Fruit fly (Drosophila melanogaster) whole organism, wandering third instar larva: ENCODE results near the gene CG6654.

Experiments
- Abd-B ChIP-seq: fragments of >200 bp; optimal IDR thresholded peaks from 2 replicates; lab custom pipeline; 2017; ENCODE audit warnings: missing biosample characterization, missing genetic modification characterization
- CG32264 ChIP-seq: fragments of 200-800 bp; sonication (Bioruptor generic); optimal IDR thresholded peaks from 2 replicates; lab custom pipeline; 2016; ENCODE audit warnings: missing biosample characterization, missing genetic modification characterization
- CG9705 ChIP-seq: fragments of 200-800 bp; sonication (Bioruptor generic); optimal IDR thresholded peaks from 2 replicates; lab custom pipeline; 2018; ENCODE audit warnings: missing biosample characterization, mild to moderate bottlenecking, missing genetic modification characterization
- CrebA ChIP-seq: fragments of 200-800 bp; sonication (Bioruptor generic); optimal IDR thresholded peaks from 2 replicates; lab custom pipeline; 2016; ENCODE audit warnings: missing biosample characterization, mild to moderate bottlenecking, missing genetic modification characterization, borderline replicate concordance
- Dif ChIP-seq: fragments of 200-275, 200-300 bp; sonication (Bioruptor generic); optimal IDR thresholded peaks from 2 replicates; lab custom pipeline; 2018; ENCODE audit warnings: missing biosample characterization, missing genetic modification characterization; ENCODE audit not compliant: partially characterized antibody
- GATAd ChIP-seq: sonication (Bioruptor generic); optimal IDR thresholded peaks from 2 replicates; lab custom pipeline; 2016; ENCODE audit warnings: missing biosample characterization, missing genetic modification characterization
- HLH106 ChIP-seq: fragments of 200-800 bp; optimal IDR thresholded peaks from 3 replicates; lab custom pipeline; 2019; ENCODE audit warnings: missing biosample characterization, mild to moderate bottlenecking, missing genetic modification characterization, moderate library complexity
- Hnf4 ChIP-seq: fragments of 200-800 bp; sonication (Bioruptor generic); optimal IDR thresholded peaks from 2 replicates; lab custom pipeline; 2016; ENCODE audit warnings: missing biosample characterization, mild to moderate bottlenecking, missing genetic modification characterization
- Hr78 ChIP-seq: fragments of >200 bp; optimal IDR thresholded peaks from 2 replicates; lab custom pipeline; 2017; ENCODE audit warnings: missing biosample characterization, missing genetic modification characterization
- Hr83 ChIP-seq: fragments of 200-300 bp; sonication (Bioruptor generic); optimal IDR thresholded peaks from 2 replicates; lab custom pipeline; 2016; ENCODE audit warnings: missing biosample characterization, mild to moderate bottlenecking, missing genetic modification characterization, moderate library complexity; ENCODE audit not compliant: poor library complexity, severe bottlenecking
- Jra ChIP-seq: sonication (Bioruptor generic); optimal IDR thresholded peaks from 2 replicates; lab custom pipeline; 2016; ENCODE audit warnings: missing biosample characterization, missing genetic modification characterization
- Mio ChIP-seq: sonication (Bioruptor generic); optimal IDR thresholded peaks from 2 replicates; lab custom pipeline; 2016; ENCODE audit warnings: missing biosample characterization, missing genetic modification characterization
- Myc ChIP-seq: fragments of >200 bp; optimal IDR thresholded peaks from 2 replicates; lab custom pipeline; 2017
- N ChIP-seq: fragments of >200 bp; optimal IDR thresholded peaks from 2 replicates; lab custom pipeline; 2018; ENCODE audit warnings: missing biosample characterization, missing external identifiers, missing genetic modification characterization
- OdsH ChIP-seq: fragments of 200-800 bp; sonication (Bioruptor generic); optimal IDR thresholded peaks from 2 replicates; lab custom pipeline; 2016; ENCODE audit warnings: missing biosample characterization, mild to moderate bottlenecking, missing genetic modification characterization
- Rel ChIP-seq, 2 experiments: fragments of 200-800 bp; sonication (Bioruptor generic) in 1 of 2; optimal IDR thresholded peaks; 2 replicates in 1 of 2; 3 replicates in 1 of 2; lab custom pipeline; 2016 to 2019; ENCODE audit warnings: mild to moderate bottlenecking in 2 of 2, missing biosample characterization in 2 of 2, missing genetic modification characterization in 2 of 2, moderate library complexity in 1 of 2
- Sp1 ChIP-seq: fragments of 200-800 bp; sonication (Bioruptor generic); optimal IDR thresholded peaks from 3 replicates; lab custom pipeline; 2019; ENCODE audit warnings: missing biosample characterization, mild to moderate bottlenecking, missing genetic modification characterization, moderate library complexity
- Vsx2 ChIP-seq: fragments of 200-300, 225-300 bp; sonication (Bioruptor generic); optimal IDR thresholded peaks from 2 replicates; lab custom pipeline; 2018; ENCODE audit warnings: missing biosample characterization, missing genetic modification characterization; ENCODE audit not compliant: partially characterized antibody
- brk ChIP-seq: fragments of 200-800 bp; sonication (Bioruptor generic); optimal IDR thresholded peaks from 2 replicates; lab custom pipeline; 2016; ENCODE audit warnings: missing biosample characterization, mild to moderate bottlenecking, missing genetic modification characterization
- dl ChIP-seq, 2 experiments: fragments of 175-275, 200-275 bp in 1 of 2; fragments of 200-275 bp in 1 of 2; sonication (Bioruptor generic); optimal IDR thresholded peaks; lab custom pipeline; 2018; ENCODE audit warnings: mild to moderate bottlenecking in 2 of 2, missing biosample characterization in 2 of 2, missing genetic modification characterization in 2 of 2, moderate library complexity in 2 of 2; ENCODE audit not compliant: partially characterized antibody in 2 of 2, insufficient read depth in 1 of 2
- dsf ChIP-seq: sonication (Bioruptor generic); optimal IDR thresholded peaks from 2 replicates; lab custom pipeline; 2016; ENCODE audit warnings: missing biosample characterization, missing genetic modification characterization, borderline replicate concordance
- ey ChIP-seq: fragments of 200-800 bp; sonication (Bioruptor generic); optimal IDR thresholded peaks from 2 replicates; lab custom pipeline; 2016; ENCODE audit warnings: missing biosample characterization, missing genetic modification characterization
- foxo ChIP-seq, 2 experiments: fragments of 200-800 bp; sonication (Bioruptor generic); optimal IDR thresholded peaks; 2 replicates in 1 of 2; 3 replicates in 1 of 2; lab custom pipeline; 2016 to 2017; ENCODE audit warnings: missing biosample characterization in 2 of 2, missing genetic modification characterization in 2 of 2
- fru ChIP-seq: fragments of 200-800 bp; sonication (Bioruptor generic); optimal IDR thresholded peaks from 3 replicates; lab custom pipeline; 2016; ENCODE audit warnings: missing biosample characterization, mild to moderate bottlenecking, missing genetic modification characterization
- h ChIP-seq: fragments of 200-800 bp; sonication (Bioruptor generic); optimal IDR thresholded peaks from 3 replicates; lab custom pipeline; 2016; ENCODE audit warnings: missing biosample characterization, mild to moderate bottlenecking, missing genetic modification characterization
- jim ChIP-seq: fragments of 175-275, 200-325 bp; sonication (Bioruptor generic); optimal IDR thresholded peaks from 2 replicates; lab custom pipeline; 2016; ENCODE audit warnings: missing biosample characterization, mild to moderate bottlenecking, missing genetic modification characterization
- lola ChIP-seq: fragments of >200 bp; optimal IDR thresholded peaks from 2 replicates; lab custom pipeline; 2017; ENCODE audit warnings: missing biosample characterization, missing genetic modification characterization
- pan ChIP-seq: fragments of >200 bp; optimal IDR thresholded peaks from 2 replicates; lab custom pipeline; 2017
- psq ChIP-seq: fragments of 200-800 bp; sonication (Bioruptor generic); optimal IDR thresholded peaks from 3 replicates; lab custom pipeline; 2017; ENCODE audit warnings: missing biosample characterization, mild to moderate bottlenecking, missing genetic modification characterization, moderate library complexity
- rgr ChIP-seq: fragments of 200-800 bp; sonication (Bioruptor generic); optimal IDR thresholded peaks from 3 replicates; lab custom pipeline; 2016; ENCODE audit warnings: missing biosample characterization, mild to moderate bottlenecking, missing genetic modification characterization
- sage ChIP-seq: fragments of 200-800 bp; sonication (Bioruptor generic); optimal IDR thresholded peaks from 2 replicates; lab custom pipeline; 2016; ENCODE audit warnings: missing biosample characterization, mild to moderate bottlenecking, missing genetic modification characterization
- sv ChIP-seq: fragments of 200-800 bp; sonication (Bioruptor generic); optimal IDR thresholded peaks from 3 replicates; lab custom pipeline; 2016; ENCODE audit warnings: missing biosample characterization, missing genetic modification characterization
- tai ChIP-seq: sonication (Bioruptor generic); optimal IDR thresholded peaks from 2 replicates; lab custom pipeline; 2016; ENCODE audit warnings: missing biosample characterization, missing genetic modification characterization
- usp ChIP-seq: fragments of >200 bp; optimal IDR thresholded peaks from 2 replicates; lab custom pipeline; 2017; ENCODE audit warnings: missing biosample characterization, missing genetic modification characterization
- woc ChIP-seq: sonication (Bioruptor generic); optimal IDR thresholded peaks from 2 replicates; lab custom pipeline; 2016; ENCODE audit warnings: missing biosample characterization, mild to moderate bottlenecking, missing genetic modification characterization

The CG6654 gene

dm6 chr3R:15243452-15243851, 30.0 kb upstream of the CG6654 start:
- TF ChIP-seq ey (GFP tag; lab: Kevin White, UChicago) (peak; percentile 4), Mio (GFP tag; lab: Kevin White, UChicago) (no peak), Vsx2 (GFP tag; lab: Kevin White, UChicago) (no peak), OdsH (GFP tag; lab: Kevin White, UChicago) (no peak), Hr83 (GFP tag; lab: Kevin White, UChicago) (no peak), h (peak; percentile 63), HLH106 (tag; lab: Kevin White, UChicago) (no peak), Hr78 (GFP tag; lab: Kevin White, UChicago) (peak; percentile 29), N (GFP tag; lab: Kevin White, UChicago) (peak; percentile 69), dl (GFP tag; optimal IDR thresholded peaks at IDR 0.05; lab: Kevin White, UChicago; ENCODE audit: insufficient read depth in 1 of 2, partially characterized antibody in 2 of 2) (no peak), brk (peak; percentile 34), pan (no peak), foxo (GFP tag; optimal IDR thresholded peaks at IDR 0.05; lab: Kevin White, UChicago) (no peak), lola (GFP tag; lab: Kevin White, UChicago) (no peak), Dif (GFP tag; lab: Kevin White, UChicago) (peak; percentile 48), CG9705 (GFP tag; lab: Kevin White, UChicago) (no peak), Myc (lab: Kevin White, UChicago) (peak; percentile 56), dsf (GFP tag; lab: Kevin White, UChicago) (no peak), Abd-B (GFP tag; lab: Kevin White, UChicago) (no peak), fru (GFP tag; lab: Kevin White, UChicago) (peak; percentile 0), sv (no peak), sage (GFP tag; lab: Kevin White, UChicago) (peak; percentile 60), rgr (GFP tag; lab: Kevin White, UChicago) (peak; percentile 13), woc (GFP tag; lab: Kevin White, UChicago) (no peak), GATAd (GFP tag; lab: Kevin White, UChicago) (no peak), tai (no peak), psq (no peak), Hnf4 (GFP tag; lab: Kevin White, UChicago) (no peak), usp (GFP tag; lab: Kevin White, UChicago) (no peak), CrebA (GFP tag; lab: Kevin White, UChicago) (no peak), Jra (GFP tag; lab: Kevin White, UChicago) (peak; percentile 33), Rel (GFP tag; optimal IDR thresholded peaks at IDR 0.05; lab: Kevin White, UChicago) (peak; percentile 9), Rel (tag; optimal IDR thresholded peaks at IDR 0.05; lab: Kevin White, UChicago) (peak; percentile 34), CG32264 (peak; percentile 30)

dm6 chr3R:15243046-15243356, 29.5 kb upstream of the CG6654 start:
- TF ChIP-seq Hr83 (GFP tag; lab: Kevin White, UChicago) (no peak), Hnf4 (GFP tag; lab: Kevin White, UChicago) (no peak), HLH106 (tag; lab: Kevin White, UChicago) (no peak), h (no peak), Hr78 (GFP tag; lab: Kevin White, UChicago) (no peak), dsf (GFP tag; lab: Kevin White, UChicago) (no peak), Sp1 (GFP tag; lab: Kevin White, UChicago) (no peak), CG9705 (GFP tag; lab: Kevin White, UChicago) (no peak), lola (GFP tag; lab: Kevin White, UChicago) (no peak), tai (no peak), dl (GFP tag; optimal IDR thresholded peaks at IDR 0.05; lab: Kevin White, UChicago; ENCODE audit: insufficient read depth in 1 of 2, partially characterized antibody in 2 of 2) (no peak), psq (no peak), jim (GFP tag; lab: Kevin White, UChicago) (no peak), CG32264 (no peak), ey (GFP tag; lab: Kevin White, UChicago) (no peak)
- TF ChIP-seq, all 38 proteins: peak for 0
